Fruit fly (Drosophila melanogaster): Measurements from ENCODE around the gene trp.

dm6 chr3R:29920189-29920588 lies at the start of gene trp:
- TF ChIP-seq Hnf4 (GFP tag; optimal IDR thresholded peaks at IDR 0.05) (no peak), br (GFP tag; optimal IDR thresholded peaks at IDR 0.05) (no peak), lola (GFP tag; optimal IDR thresholded peaks at IDR 0.05) (no peak), Mio (GFP tag; optimal IDR thresholded peaks at IDR 0.05) (no peak)

Data from whole organism, wandering third instar larva.